Fruit fly (Drosophila melanogaster) whole organism, embryonic: Measurements from ENCODE around the gene Jhbp5.

Experiments
- Awh ChIP-seq: fragments of 200-800 bp; sonication (Bioruptor generic); IDR thresholded peaks from 2 replicates; pipeline ENCODE4, ENCODE4 v1.3.6; 2022; ENCODE audit warnings: missing biosample characterization, missing genetic modification characterization
- B-H2 ChIP-seq: fragments of 200-800 bp; sonication (Bioruptor generic); optimal IDR thresholded peaks from 2 replicates; lab custom pipeline; 2018; ENCODE audit warnings: missing biosample characterization, mild to moderate bottlenecking, missing genetic modification characterization
- CG10431 ChIP-seq: fragments of 200-800 bp; sonication (Bioruptor generic); optimal IDR thresholded peaks from 3 replicates; lab custom pipeline; 2018; ENCODE audit warnings: missing biosample characterization, mild to moderate bottlenecking, missing genetic modification characterization
- CG10543 ChIP-seq: fragments of 200-800 bp; sonication (Bioruptor generic); optimal IDR thresholded peaks from 3 replicates; lab custom pipeline; 2017; ENCODE audit warnings: missing biosample characterization, mild to moderate bottlenecking, missing genetic modification characterization, moderate library complexity
- CG11085 ChIP-seq: fragments of 200-800 bp; sonication (Bioruptor generic); IDR thresholded peaks from 2 replicates; pipeline ENCODE4 v1.3.6; 2022; ENCODE audit warnings: missing biosample characterization, missing genetic modification characterization
- CG11247 ChIP-seq: fragments of 200-800 bp; sonication (Bioruptor generic); IDR thresholded peaks from 2 replicates; pipeline ENCODE4 v1.3.6; 2022; ENCODE audit warnings: missing biosample characterization, missing genetic modification characterization
- CG11504 ChIP-seq: fragments of 200-800 bp; sonication (Bioruptor generic); optimal IDR thresholded peaks from 3 replicates; lab custom pipeline; 2019; ENCODE audit warnings: missing biosample characterization, mild to moderate bottlenecking, missing genetic modification characterization, moderate library complexity
- CG13424 ChIP-seq: fragments of 200-800 bp; sonication (Bioruptor generic); optimal IDR thresholded peaks from 2 replicates; lab custom pipeline; 2019; ENCODE audit warnings: missing biosample characterization, mild to moderate bottlenecking, missing genetic modification characterization, moderate library complexity
- CG14667 ChIP-seq: fragments of 200-800 bp; sonication (Bioruptor generic); IDR thresholded peaks from 2 replicates; pipeline ENCODE4 v1.3.6; 2022; ENCODE audit warnings: missing biosample characterization, missing genetic modification characterization
- CG15011 ChIP-seq: fragments of 200-800 bp; sonication (Bioruptor generic); optimal IDR thresholded peaks from 3 replicates; lab custom pipeline; 2018; ENCODE audit warnings: missing biosample characterization, mild to moderate bottlenecking, missing genetic modification characterization
- CG15269 ChIP-seq: fragments of 200-800 bp; sonication (Bioruptor generic); optimal IDR thresholded peaks from 2 replicates; lab custom pipeline; 2018; ENCODE audit warnings: missing biosample characterization, mild to moderate bottlenecking, missing genetic modification characterization, moderate library complexity
- CG15479 ChIP-seq: fragments of 200-800 bp; sonication (Bioruptor generic); optimal IDR thresholded peaks from 3 replicates; lab custom pipeline; 2019; ENCODE audit warnings: missing biosample characterization, mild to moderate bottlenecking, missing genetic modification characterization, moderate library complexity
- CG15514 ChIP-seq: fragments of 200-800 bp; sonication (Bioruptor generic); optimal IDR thresholded peaks from 3 replicates; lab custom pipeline; 2017; ENCODE audit warnings: missing biosample characterization, missing genetic modification characterization, mild to moderate bottlenecking, moderate library complexity, missing genetic modification reagents
- CG17359 ChIP-seq: fragments of 200-800 bp; sonication (Bioruptor generic); optimal IDR thresholded peaks from 3 replicates; lab custom pipeline; 2018; ENCODE audit warnings: missing biosample characterization, mild to moderate bottlenecking, missing genetic modification characterization, moderate library complexity
- CG17361 ChIP-seq: fragments of 200-800 bp; sonication (Bioruptor generic); IDR thresholded peaks from 3 replicates; pipeline ENCODE4 v1.3.6; 2022; ENCODE audit warnings: missing biosample characterization, missing genetic modification characterization
- CG1792 ChIP-seq: fragments of 200-800 bp; sonication (Bioruptor generic); optimal IDR thresholded peaks from 2 replicates; lab custom pipeline; 2016; ENCODE audit warnings: missing biosample characterization, missing genetic modification characterization
- CG2120 ChIP-seq: fragments of 200-800 bp; sonication (Bioruptor generic); optimal IDR thresholded peaks from 3 replicates; lab custom pipeline; 2016; ENCODE audit warnings: missing biosample characterization, missing genetic modification characterization
- CG3065 ChIP-seq: fragments of 200-800 bp; sonication (Bioruptor generic); optimal IDR thresholded peaks from 2 replicates; lab custom pipeline; 2016; ENCODE audit warnings: missing biosample characterization, missing genetic modification characterization
- CG4360 ChIP-seq: fragments of 200-800 bp; sonication (Bioruptor generic); IDR thresholded peaks from 2 replicates; pipeline ENCODE4 v1.3.6; 2022; ENCODE audit warnings: missing biosample characterization, missing genetic modification characterization
- CG4730 ChIP-seq: fragments of 200-800 bp; sonication (Bioruptor generic); IDR thresholded peaks from 2 replicates; pipeline ENCODE4 v1.3.6; 2022; ENCODE audit warnings: missing biosample characterization, missing genetic modification characterization
- CG6254 ChIP-seq: fragments of 200-800 bp; sonication (Bioruptor generic); optimal IDR thresholded peaks from 3 replicates; lab custom pipeline; 2017; ENCODE audit warnings: mild to moderate bottlenecking, missing biosample characterization, missing genetic modification reagents, missing genetic modification characterization
- CG7839 ChIP-seq: fragments of 200-800 bp; sonication (Bioruptor generic); optimal IDR thresholded peaks from 3 replicates; lab custom pipeline; 2018; ENCODE audit warnings: missing biosample characterization, mild to moderate bottlenecking, missing genetic modification characterization, moderate library complexity
- CG9609 ChIP-seq: fragments of 200-800 bp; sonication (Bioruptor generic); optimal IDR thresholded peaks from 3 replicates; lab custom pipeline; 2016; ENCODE audit warnings: missing biosample characterization, missing genetic modification characterization
- CrebB ChIP-seq: fragments of 200-800 bp; sonication (Bioruptor generic); optimal IDR thresholded peaks from 3 replicates; lab custom pipeline; 2018; ENCODE audit warnings: missing biosample characterization, mild to moderate bottlenecking, missing genetic modification characterization
- Doc3 ChIP-seq: fragments of 200-800 bp; sonication (Bioruptor generic); IDR thresholded peaks from 3 replicates; pipeline ENCODE4 v1.3.6; 2022; ENCODE audit warnings: missing biosample characterization, missing genetic modification characterization; ENCODE audit not compliant: partially characterized antibody
- E2f2 ChIP-seq: fragments of 200-800 bp; sonication (Bioruptor generic); IDR thresholded peaks from 2 replicates; pipeline ENCODE4 v1.3.6; 2022; ENCODE audit warnings: missing biosample characterization, missing genetic modification characterization
- Hand ChIP-seq: fragments of 200-800 bp; sonication (Bioruptor generic); optimal IDR thresholded peaks from 2 replicates; lab custom pipeline; 2017; ENCODE audit warnings: mild to moderate bottlenecking, missing biosample characterization, missing genetic modification reagents, missing genetic modification characterization
- Hr3 ChIP-seq: fragments of 200-800 bp; sonication (Bioruptor generic); optimal IDR thresholded peaks from 3 replicates; lab custom pipeline; 2016; ENCODE audit warnings: missing biosample characterization, missing genetic modification characterization
- Hr39 ChIP-seq: fragments of >200 bp; optimal IDR thresholded peaks from 2 replicates; lab custom pipeline; 2017
- Lpt ChIP-seq: fragments of >200 bp; optimal IDR thresholded peaks from 2 replicates; lab custom pipeline; 2018; ENCODE audit warnings: missing biosample characterization, missing genetic modification characterization
- Myb ChIP-seq: fragments of 200-800 bp; sonication (Bioruptor generic); optimal IDR thresholded peaks from 2 replicates; lab custom pipeline; 2016; ENCODE audit warnings: missing biosample characterization, missing genetic modification characterization
- Side ChIP-seq: fragments of 200-800 bp; sonication (Bioruptor generic); optimal IDR thresholded peaks from 2 replicates; lab custom pipeline; 2016; ENCODE audit warnings: missing biosample characterization, missing genetic modification characterization
- Usf ChIP-seq: fragments of 200-800 bp; sonication (Bioruptor generic); optimal IDR thresholded peaks from 2 replicates; lab custom pipeline; 2017; ENCODE audit warnings: missing genotype, missing biosample characterization, missing genetic modification characterization
- Xrp1 ChIP-seq: fragments of 200-800 bp; sonication (Bioruptor generic); IDR thresholded peaks from 2 replicates; pipeline ENCODE4 v1.3.6; 2022; ENCODE audit warnings: missing biosample characterization, missing genetic modification characterization
- ac ChIP-seq: fragments of 200-800 bp; sonication (Bioruptor generic); optimal IDR thresholded peaks from 3 replicates; lab custom pipeline; 2017; ENCODE audit warnings: missing biosample characterization, mild to moderate bottlenecking, missing genetic modification characterization
- ase ChIP-seq: fragments of 200-800 bp; sonication (Bioruptor generic); IDR thresholded peaks from 3 replicates; pipeline ENCODE4 v1.3.6; 2022; ENCODE audit warnings: missing biosample characterization, missing genetic modification characterization
- chinmo ChIP-seq: fragments of 200-800 bp; sonication (Bioruptor generic); IDR thresholded peaks from 4 replicates; pipeline ENCODE4 v1.3.6; 2022; ENCODE audit warnings: missing biosample characterization, missing genetic modification characterization; ENCODE audit not compliant: partially characterized antibody
- dati ChIP-seq: fragments of 200-800 bp; sonication (Bioruptor generic); IDR thresholded peaks from 2 replicates; pipeline ENCODE4 v1.3.6; 2022; ENCODE audit warnings: missing biosample characterization, missing genetic modification characterization
- exex ChIP-seq: fragments of 200-800 bp; sonication (Bioruptor generic); optimal IDR thresholded peaks from 4 replicates; lab custom pipeline; 2018; ENCODE audit warnings: missing biosample characterization, mild to moderate bottlenecking, missing genetic modification characterization, moderate library complexity
- fu2 ChIP-seq: fragments of 200-800 bp; sonication (Bioruptor generic); optimal IDR thresholded peaks from 2 replicates; lab custom pipeline; 2016; ENCODE audit warnings: missing biosample characterization, missing genetic modification characterization
- gcm2 ChIP-seq: fragments of 200-800 bp; sonication (Bioruptor generic); optimal IDR thresholded peaks from 2 replicates; lab custom pipeline; 2016; ENCODE audit warnings: missing biosample characterization, missing genetic modification characterization
- gfzf ChIP-seq: fragments of 200-800 bp; sonication (Bioruptor generic); optimal IDR thresholded peaks from 2 replicates; lab custom pipeline; 2016; ENCODE audit warnings: missing biosample characterization, mild to moderate bottlenecking, missing genetic modification characterization, moderate library complexity
- jigr1 ChIP-seq: fragments of 200-800 bp; sonication (Bioruptor generic); IDR thresholded peaks from 3 replicates; pipeline ENCODE4 v1.3.6; 2022; ENCODE audit warnings: missing biosample characterization, missing genetic modification characterization
- knrl ChIP-seq: fragments of 200-800 bp; sonication (Bioruptor generic); IDR thresholded peaks from 3 replicates; pipeline ENCODE4 v1.3.6; 2022; ENCODE audit warnings: missing biosample characterization, missing genetic modification characterization; ENCODE audit not compliant: partially characterized antibody
- nom ChIP-seq: fragments of 200-800 bp; sonication (Bioruptor generic); optimal IDR thresholded peaks from 2 replicates; lab custom pipeline; 2017; ENCODE audit warnings: missing biosample characterization, missing genetic modification characterization, mild to moderate bottlenecking, moderate library complexity, missing genetic modification reagents
- onecut ChIP-seq: fragments of 200-800 bp; sonication (Bioruptor generic); IDR thresholded peaks from 2 replicates; pipeline ENCODE4 v1.3.6; 2022; ENCODE audit warnings: missing biosample characterization, missing genetic modification characterization
- row ChIP-seq: fragments of 200-800 bp; sonication (Bioruptor generic); IDR thresholded peaks from 3 replicates; pipeline ENCODE4 v1.3.6; 2022; ENCODE audit warnings: missing biosample characterization, missing genetic modification characterization
- scrt ChIP-seq: fragments of 200-800 bp; sonication (Bioruptor generic); optimal IDR thresholded peaks from 2 replicates; lab custom pipeline; 2018; ENCODE audit warnings: missing biosample characterization, mild to moderate bottlenecking, missing genetic modification characterization, moderate library complexity
- sim ChIP-seq: fragments of 200-800 bp; sonication (Bioruptor generic); IDR thresholded peaks from 2 replicates; pipeline ENCODE4 v1.3.6; 2022; ENCODE audit warnings: missing biosample characterization, missing genetic modification characterization

Jhbp5 gene

DNA sequence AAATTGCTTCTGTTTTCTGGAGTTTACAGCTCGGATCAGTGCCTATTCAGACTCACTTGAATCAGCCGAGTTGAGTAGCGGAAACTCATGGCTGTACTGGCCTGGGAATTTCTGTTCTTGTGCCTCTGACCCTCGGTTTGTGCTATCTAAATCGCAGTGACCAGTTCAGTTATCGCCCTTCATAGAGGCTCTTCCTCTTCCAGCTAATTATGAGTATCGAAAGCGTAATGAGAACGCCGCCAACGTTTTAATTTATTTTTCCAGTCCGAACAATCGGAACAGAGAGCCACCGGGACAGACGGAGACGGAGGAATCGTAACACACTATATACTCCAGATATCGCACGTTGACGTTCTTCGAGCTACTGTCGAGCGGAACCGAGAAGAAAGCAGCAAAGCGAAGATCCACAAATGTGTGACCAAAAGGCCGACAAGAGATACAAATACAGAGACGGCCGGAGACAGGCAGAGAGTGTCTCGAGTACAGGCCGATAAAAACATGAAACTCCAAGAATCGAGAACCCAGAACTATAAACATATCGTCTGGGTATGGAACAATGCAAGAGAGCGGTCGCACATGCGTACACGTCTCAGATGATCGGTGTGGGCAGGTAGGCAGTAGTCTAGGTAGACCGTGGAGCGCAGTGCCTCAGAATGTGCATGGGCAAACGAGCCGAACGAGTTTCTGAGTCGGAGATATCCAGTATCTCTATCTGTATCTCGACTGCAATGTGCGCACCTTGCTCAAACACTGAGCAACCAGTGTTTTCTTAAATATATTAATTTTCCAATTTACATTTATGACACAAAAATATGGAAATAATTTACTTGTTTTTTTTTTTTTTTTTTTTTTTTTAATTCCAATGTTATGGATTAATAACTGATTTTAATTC, 26.0 kb upstream of the Jhbp5 start (continued):
- TF ChIP-seq CG10431 (peak; percentile 48), Doc3 (GFP tag; lab: Robert Waterston, UW) (no peak), B-H2 (GFP tag; lab: Kevin White, UChicago) (no peak), dati (GFP tag; lab: Robert Waterston, UW) (no peak), chinmo (0 out of 4 replicates have a peak, but pooled peaks have one; percentile 38), CG17361 (GFP tag; lab: Robert Waterston, UW) (peak; percentile 58; the same call in 2 of the 3 replicates), E2f2 (peak; percentile 56), Awh (GFP tag; lab: Robert Waterston, UW) (peak; percentile 77), ac (GFP tag; lab: Kevin White, UChicago) (no peak), Myb (GFP tag; lab: Kevin White, UChicago) (no peak), scrt (GFP tag; lab: Kevin White, UChicago) (no peak), gcm2 (GFP tag; lab: Kevin White, UChicago) (peak; percentile 14), CG10543 (peak; percentile 22), CG15514 (GFP tag; lab: Kevin White, UChicago) (no peak), CG11504 (peak; percentile 98), CG9609 (no peak), Side (GFP tag; lab: Kevin White, UChicago) (no peak), CG4730 (GFP tag; lab: Robert Waterston, UW) (0 out of 2 replicates have a peak, but pooled peaks have one; percentile 30), Hr39 (lab: Kevin White, UChicago) (no peak), CG15011 (no peak), row (GFP tag; lab: Robert Waterston, UW) (peak; percentile 85), CG15479 (GFP tag; lab: Kevin White, UChicago) (peak; percentile 97), CrebB (tag; lab: Kevin White, UChicago) (no peak), Lpt (GFP tag; lab: Kevin White, UChicago) (no peak), knrl (no peak), sim (GFP tag; lab: Robert Waterston, UW) (peak; percentile 66; the same call in 1 of the 2 replicates), CG4360 (peak; percentile 39; the same call in 1 of the 2 replicates), Usf (GFP tag; lab: Kevin White, UChicago) (peak; percentile 2), CG13424 (tag; lab: Kevin White, UChicago) (peak; percentile 48), CG2120 (GFP tag; lab: Kevin White, UChicago) (peak; percentile 36), onecut (GFP tag; lab: Robert Waterston, UW) (peak; percentile 55), jigr1 (GFP tag; lab: Robert Waterston, UW) (no peak), CG15269 (no peak), CG6254 (peak; percentile 63), exex (tag; lab: Kevin White, UChicago) (peak; percentile 86), CG11247 (GFP tag; lab: Robert Waterston, UW) (0 out of 2 replicates have a peak, but pooled peaks have one; percentile 38), CG17359 (tag; lab: Kevin White, UChicago) (peak; percentile 47), CG1792 (no peak), gfzf (GFP tag; lab: Kevin White, UChicago) (peak; percentile 16), ase (GFP tag; lab: Robert Waterston, UW) (peak; percentile 52; the same call in 2 of the 3 replicates), Hand (GFP tag; lab: Kevin White, UChicago) (no peak), CG14667 (GFP tag; lab: Robert Waterston, UW) (peak; percentile 61), CG11085 (GFP tag; lab: Robert Waterston, UW) (no peak), nom (peak; percentile 30), Hr3 (GFP tag; lab: Kevin White, UChicago) (peak; percentile 77), fu2 (no peak), Xrp1 (GFP tag; lab: Robert Waterston, UW) (peak; percentile 96), CG3065 (GFP tag; lab: Kevin White, UChicago) (no peak), CG7839 (peak; percentile 58)
